Worm (Caenorhabditis elegans) whole organism, L4/young adult: ENCODE measurements around the gene T24A6.16.

ENCODE experiments used
- dao-5 ChIP-seq: sonication (generic microtip); optimal IDR thresholded peaks from 2 replicates; lab custom pipeline; 2016; ENCODE audit warnings: missing genotype, missing genetic modification characterization, moderate library complexity, missing compliant biosample characterization
- him-1 ChIP-seq: sonication (generic microtip); optimal IDR thresholded peaks from 2 replicates; lab custom pipeline; 2016; ENCODE audit warnings: missing genotype, missing genetic modification reagents, missing genetic modification characterization, missing compliant biosample characterization

- no peak for TF ChIP-seq dao-5 (tag; lab: Kevin White, UChicago)
- TF ChIP-seq him-1 = no peak
These were observed 50.3 kb downstream of the T24A6.16 start, which contains the start of gene str-226 for ce11 chrV:3512381-3512780.
